Fruit fly (Drosophila melanogaster) S2 (cell line): ENCODE data around the gene vilya.

Source experiments
- CG8478 ChIP-seq: fragments of >200 bp; optimal IDR thresholded peaks from 2 replicates; lab custom pipeline; 2018
- CTCF ChIP-seq, 2 experiments: fragments of >200 bp; optimal IDR thresholded peaks; 2 replicates each; lab custom pipeline; 2018

DNA sequence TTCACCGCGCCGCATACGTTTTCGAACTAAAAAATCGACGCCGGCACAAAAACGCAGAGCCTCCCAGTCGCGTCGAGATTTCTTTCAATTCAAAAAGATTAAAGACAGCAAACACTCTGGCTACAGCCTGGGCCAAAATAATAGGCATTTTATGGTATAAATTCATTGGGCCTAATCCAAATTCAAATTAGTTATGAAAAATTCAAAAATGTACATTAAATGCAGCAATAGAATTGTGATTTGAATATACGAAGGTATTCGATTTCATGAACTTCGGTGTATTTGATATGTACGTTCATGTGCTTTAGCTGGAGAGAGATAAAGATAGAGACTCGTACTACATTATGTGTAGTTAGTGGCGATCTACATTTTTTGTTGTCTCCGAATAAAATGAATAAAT, 17.6 kb downstream of the vilya start, which contains the start of gene Syx4:
- TF ChIP-seq CTCF (optimal IDR thresholded peaks at IDR 0.05; lab: Kevin White, UChicago) (no peak), CG8478 (lab: Kevin White, UChicago) (no peak)
